Fruit fly (Drosophila melanogaster) whole organism, embryonic: ENCODE measurements around the gene Syt7.

Source experiments
- CG10565 ChIP-seq: fragments of 200-800 bp; sonication (Bioruptor generic); optimal IDR thresholded peaks from 3 replicates; lab custom pipeline; 2016; ENCODE audit warnings: missing biosample characterization, mild to moderate bottlenecking, missing genetic modification characterization
- CG11560 ChIP-seq: fragments of 200-800 bp; sonication (Bioruptor generic); IDR thresholded peaks from 3 replicates; pipeline ENCODE4 v1.3.6; 2022; ENCODE audit warnings: missing biosample characterization, missing genetic modification characterization
- CG13287 ChIP-seq: fragments of 200-800 bp; sonication (Bioruptor generic); IDR thresholded peaks from 2 replicates; pipeline ENCODE4 v1.3.6; 2022; ENCODE audit warnings: missing biosample characterization, missing genetic modification characterization; ENCODE audit not compliant: partially characterized antibody
- CG14050 ChIP-seq: fragments of 200-800 bp; sonication (Bioruptor generic); IDR thresholded peaks from 3 replicates; pipeline ENCODE4 v1.3.6; 2022; ENCODE audit warnings: missing biosample characterization, missing genetic modification characterization
- CG15073 ChIP-seq: fragments of 200-800 bp; sonication (Bioruptor generic); optimal IDR thresholded peaks from 2 replicates; lab custom pipeline; 2016; ENCODE audit warnings: missing biosample characterization, missing genetic modification characterization
- CG15601 ChIP-seq: fragments of 200-800 bp; sonication (Bioruptor generic); optimal IDR thresholded peaks from 3 replicates; lab custom pipeline; 2019; ENCODE audit warnings: missing biosample characterization, mild to moderate bottlenecking, missing genetic modification characterization, moderate library complexity
- CG17802 ChIP-seq: fragments of 200-800 bp; sonication (Bioruptor generic); optimal IDR thresholded peaks from 2 replicates; lab custom pipeline; 2018; ENCODE audit warnings: missing biosample characterization, mild to moderate bottlenecking, missing genetic modification characterization, moderate library complexity
- CG2116 ChIP-seq: fragments of 200-800 bp; sonication (Bioruptor generic); optimal IDR thresholded peaks from 3 replicates; lab custom pipeline; 2018; ENCODE audit warnings: missing biosample characterization, mild to moderate bottlenecking, missing genetic modification characterization
- CG2199 ChIP-seq: fragments of 200-800 bp; sonication (Bioruptor generic); IDR thresholded peaks from 3 replicates; pipeline ENCODE4 v1.3.6; 2022; ENCODE audit warnings: missing biosample characterization, missing genetic modification characterization
- CG2202 ChIP-seq: fragments of 200-800 bp; sonication (Bioruptor generic); optimal IDR thresholded peaks from 2 replicates; lab custom pipeline; 2018; ENCODE audit warnings: missing biosample characterization, mild to moderate bottlenecking, missing genetic modification characterization
- CG34376 ChIP-seq: fragments of 200-800 bp; sonication (Bioruptor generic); optimal IDR thresholded peaks from 2 replicates; lab custom pipeline; 2018; ENCODE audit warnings: missing biosample characterization, mild to moderate bottlenecking, missing genetic modification characterization
- CG4424 ChIP-seq: fragments of 200-800 bp; sonication (Bioruptor generic); optimal IDR thresholded peaks from 3 replicates; lab custom pipeline; 2016; ENCODE audit warnings: missing biosample characterization, missing genetic modification characterization
- CG7372 ChIP-seq: fragments of 200-800 bp; sonication (Bioruptor generic); IDR thresholded peaks from 2 replicates; pipeline ENCODE4 v1.3.6; 2022; ENCODE audit warnings: missing biosample characterization, missing genetic modification characterization
- CG9215 ChIP-seq: fragments of 200-800 bp; sonication (Bioruptor generic); IDR thresholded peaks from 2 replicates; pipeline ENCODE4 v1.3.6; 2022; ENCODE audit warnings: missing biosample characterization, missing genetic modification characterization
- Dfd ChIP-seq, 2 experiments: fragments of >200 bp; optimal IDR thresholded peaks; 2 replicates each; lab custom pipeline; 2017; ENCODE audit warnings: missing biosample characterization in 2 of 2, missing genetic modification characterization in 2 of 2
- Doc3 ChIP-seq: fragments of 200-800 bp; sonication (Bioruptor generic); IDR thresholded peaks from 3 replicates; pipeline ENCODE4 v1.3.6; 2022; ENCODE audit warnings: missing biosample characterization, missing genetic modification characterization; ENCODE audit not compliant: partially characterized antibody
- Dref ChIP-seq: fragments of 200-800 bp; sonication (Bioruptor generic); IDR thresholded peaks from 2 replicates; pipeline ENCODE4 v1.3.6; 2022; ENCODE audit warnings: missing biosample characterization, missing genetic modification characterization
- Hr3 ChIP-seq: fragments of 200-800 bp; sonication (Bioruptor generic); optimal IDR thresholded peaks from 3 replicates; lab custom pipeline; 2016; ENCODE audit warnings: missing biosample characterization, missing genetic modification characterization
- Hr78 ChIP-seq, 2 experiments: fragments of 200-800 bp in 1 of 2; fragments of >200 bp in 1 of 2; sonication (Bioruptor generic) in 1 of 2; optimal IDR thresholded peaks; 2 replicates each; lab custom pipeline; 2017 to 2019; ENCODE audit warnings: missing biosample characterization in 2 of 2, missing genetic modification characterization in 2 of 2, mild to moderate bottlenecking in 1 of 2, moderate library complexity in 1 of 2
- Kr ChIP-seq: fragments of 200-800 bp; sonication (Bioruptor generic); optimal IDR thresholded peaks from 2 replicates; lab custom pipeline; 2017; ENCODE audit warnings: missing biosample characterization, mild to moderate bottlenecking, missing genetic modification characterization
- Med ChIP-seq: fragments of 200-800 bp; sonication (Bioruptor generic); peaks from one replicate; lab custom pipeline; 2016; ENCODE audit warnings: missing biosample characterization, missing genetic modification characterization, mild to moderate bottlenecking, inconsistent platforms, moderate library complexity
- PHDP ChIP-seq: fragments of 200-800 bp; sonication (Bioruptor generic); optimal IDR thresholded peaks from 3 replicates; lab custom pipeline; 2018; ENCODE audit warnings: missing biosample characterization, mild to moderate bottlenecking, missing genetic modification characterization, moderate library complexity
- Side ChIP-seq: fragments of 200-800 bp; sonication (Bioruptor generic); optimal IDR thresholded peaks from 2 replicates; lab custom pipeline; 2016; ENCODE audit warnings: missing biosample characterization, missing genetic modification characterization
- Sry-β ChIP-seq: fragments of 200-800 bp; sonication (Bioruptor generic); optimal IDR thresholded peaks from 2 replicates; lab custom pipeline; 2018; ENCODE audit warnings: missing biosample characterization, mild to moderate bottlenecking, missing genetic modification characterization, moderate library complexity
- Tbp ChIP-seq: fragments of >200 bp; optimal IDR thresholded peaks from 2 replicates; lab custom pipeline; 2018; ENCODE audit warnings: missing biosample characterization, missing genetic modification characterization
- Vsx1 ChIP-seq: fragments of 200-800 bp; sonication (Bioruptor generic); optimal IDR thresholded peaks from 2 replicates; lab custom pipeline; 2017; ENCODE audit warnings: missing biosample characterization, mild to moderate bottlenecking, missing genetic modification characterization, missing genetic modification reagents
- az2 ChIP-seq: fragments of 200-800 bp; sonication (Bioruptor generic); optimal IDR thresholded peaks from 3 replicates; lab custom pipeline; 2016; ENCODE audit warnings: missing biosample characterization, missing genetic modification characterization
- bab2 ChIP-seq: fragments of 200-800 bp; sonication (Bioruptor generic); optimal IDR thresholded peaks from 2 replicates; lab custom pipeline; 2016; ENCODE audit warnings: missing biosample characterization, missing genetic modification characterization
- bigmax ChIP-seq: fragments of 200-800 bp; sonication (Bioruptor generic); optimal IDR thresholded peaks from 2 replicates; lab custom pipeline; 2018; ENCODE audit warnings: missing biosample characterization, mild to moderate bottlenecking, missing genetic modification characterization
- chm ChIP-seq: fragments of 200-800 bp; sonication (Bioruptor generic); IDR thresholded peaks from 2 replicates; pipeline ENCODE4 v1.3.6; 2022; ENCODE audit warnings: missing biosample characterization, missing genetic modification characterization
- da ChIP-seq: fragments of 200-800 bp; sonication (Bioruptor generic); optimal IDR thresholded peaks from 2 replicates; lab custom pipeline; 2016; ENCODE audit warnings: missing biosample characterization, missing genetic modification characterization
- eve ChIP-seq, 2 experiments: fragments of >200 bp; optimal IDR thresholded peaks; 2 replicates each; lab custom pipeline; 2017; ENCODE audit warnings: missing biosample characterization in 2 of 2, missing genetic modification characterization in 2 of 2
- ftz-f1 ChIP-seq: fragments of 200-800 bp; sonication (Bioruptor generic); optimal IDR thresholded peaks from 2 replicates; lab custom pipeline; 2016; ENCODE audit warnings: missing biosample characterization, missing genetic modification characterization
- gro ChIP-seq: fragments of 200-800 bp; sonication (Bioruptor generic); optimal IDR thresholded peaks from 2 replicates; lab custom pipeline; 2016; ENCODE audit warnings: missing biosample characterization, missing genetic modification characterization
- hb ChIP-seq: fragments of 200-800 bp; sonication (Bioruptor generic); IDR thresholded peaks from 3 replicates; pipeline ENCODE4 v1.3.6; 2022; ENCODE audit warnings: missing biosample characterization, missing genetic modification characterization; ENCODE audit not compliant: partially characterized antibody
- ken ChIP-seq: fragments of 200-800 bp; sonication (Bioruptor generic); IDR thresholded peaks from 3 replicates; pipeline ENCODE4 v1.3.6; 2022; ENCODE audit warnings: missing biosample characterization, missing genetic modification characterization
- lbe ChIP-seq: fragments of 200-800 bp; sonication (Bioruptor generic); optimal IDR thresholded peaks from 2 replicates; lab custom pipeline; 2016; ENCODE audit warnings: missing biosample characterization, mild to moderate bottlenecking, missing genetic modification characterization
- lmd ChIP-seq: fragments of 200-800 bp; sonication (Bioruptor generic); IDR thresholded peaks from 2 replicates; pipeline ENCODE4 v1.3.6; 2022; ENCODE audit warnings: missing biosample characterization, missing genetic modification characterization
- lola ChIP-seq, 3 experiments: fragments of >200 bp in 2 of 3; fragments of 200-800 bp in 1 of 3; sonication (Bioruptor generic) in 1 of 3; optimal IDR thresholded peaks; 2 replicates each; lab custom pipeline; 2017 to 2019; ENCODE audit warnings: missing biosample characterization in 3 of 3, missing genetic modification characterization in 3 of 3, mild to moderate bottlenecking in 1 of 3, moderate library complexity in 1 of 3
- pan ChIP-seq, 4 experiments: fragments of >200 bp in 3 of 4; fragments of 200-800 bp in 1 of 4; sonication (Bioruptor generic) in 1 of 4; optimal IDR thresholded peaks in 3 of 4; IDR thresholded peaks in 1 of 4; 2 replicates each; pipeline versions ENCODE4 v1.3.6 to Lab custom; 2017 to 2022; ENCODE audit warnings: missing biosample characterization in 2 of 4, missing genetic modification characterization in 2 of 4, mixed read lengths in 1 of 4
- pb ChIP-seq: fragments of 200-800 bp; sonication (Bioruptor generic); optimal IDR thresholded peaks from 3 replicates; lab custom pipeline; 2016; ENCODE audit warnings: missing biosample characterization, missing genetic modification characterization
- pzg ChIP-seq: fragments of 200-800 bp; sonication (Bioruptor generic); optimal IDR thresholded peaks from 3 replicates; lab custom pipeline; 2018; ENCODE audit warnings: missing biosample characterization, mild to moderate bottlenecking, missing genetic modification characterization, moderate library complexity
- sens ChIP-seq: fragments of 200-800 bp; sonication (Bioruptor generic); peaks from one replicate; lab custom pipeline; 2016; ENCODE audit warnings: missing biosample characterization, missing genetic modification characterization
- tna ChIP-seq: fragments of 200-800 bp; sonication (Bioruptor generic); IDR thresholded peaks from 2 replicates; pipeline ENCODE4 v1.3.6; 2022; ENCODE audit warnings: missing biosample characterization, missing genetic modification characterization; ENCODE audit not compliant: partially characterized antibody
- wdn ChIP-seq: fragments of 200-800 bp; sonication (Bioruptor generic); IDR thresholded peaks from 2 replicates; pipeline ENCODE4 v1.3.6; 2022; ENCODE audit warnings: missing biosample characterization, missing genetic modification characterization
- wek ChIP-seq: fragments of 200-800 bp; sonication (Bioruptor generic); optimal IDR thresholded peaks from 3 replicates; lab custom pipeline; 2018; ENCODE audit warnings: missing biosample characterization, mild to moderate bottlenecking, missing genetic modification characterization, moderate library complexity
- zen2 ChIP-seq: fragments of 200-800 bp; sonication (Bioruptor generic); IDR thresholded peaks from 3 replicates; pipeline ENCODE4 v1.3.6; 2022; ENCODE audit warnings: missing biosample characterization, missing genetic modification characterization; ENCODE audit not compliant: partially characterized antibody

Gene Syt7

dm6 chr4:318795-319194 lies 12.5 kb upstream of the Syt7 start (continued):
- TF ChIP-seq Kr (GFP tag; lab: Kevin White, UChicago) = no peak

DNA sequence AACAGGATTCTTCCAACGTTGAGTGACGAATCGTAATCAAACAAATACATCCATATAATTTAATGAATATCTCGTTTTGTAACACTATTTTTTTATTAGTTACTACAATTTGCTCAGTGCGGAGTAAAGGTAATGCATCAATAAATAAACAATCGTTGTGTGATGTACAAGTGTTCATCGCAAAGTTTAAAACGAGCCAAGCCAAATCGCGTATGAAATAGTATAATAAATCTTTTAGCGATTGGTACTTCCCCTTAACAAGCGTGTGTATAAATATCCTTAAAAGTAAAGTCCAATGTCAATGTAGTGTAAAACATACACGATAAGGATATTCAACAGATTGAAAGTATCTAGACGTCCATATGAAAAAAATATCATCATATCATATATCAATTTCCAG lies 9.0 kb upstream of the Syt7 start:
- TF ChIP-seq CG17802 (peak; percentile 21), eve (GFP tag; optimal IDR thresholded peaks at IDR 0.05; lab: Kevin White, UChicago) (peak in 1 of 2 experiments; percentile 8), CG14050 (GFP tag; lab: Robert Waterston, UW) (no peak), sens (GFP tag; lab: Kevin White, UChicago) (peak; percentile 68), Med (peak; percentile 43), CG9215 (GFP tag; lab: Robert Waterston, UW) (no peak), wek (peak; percentile 20), CG2199 (GFP tag; lab: Robert Waterston, UW) (0 out of 3 replicates have a peak, but pooled peaks have one; percentile 32)

dm6 chr4:314672-315266 lies 8.5 kb upstream of the Syt7 start, which contains the start of gene Rnf11:
TSS of gene Rnf11 (plus strand) at chr4:314923.
- TF ChIP-seq CG15073 (GFP tag; lab: Kevin White, UChicago) (no peak), bigmax (no peak), ken (GFP tag; lab: Robert Waterston, UW) (no peak), Vsx1 (GFP tag; lab: Kevin White, UChicago) (no peak), Dfd (GFP tag; optimal IDR thresholded peaks at IDR 0.05; lab: Kevin White, UChicago) (peak in 1 of 2 experiments; percentile 81), Side (GFP tag; lab: Kevin White, UChicago) (no peak), lmd (GFP tag; lab: Robert Waterston, UW) (no peak), ftz-f1 (no peak), Doc3 (GFP tag; lab: Robert Waterston, UW) (no peak), pan (optimal IDR thresholded peaks at IDR 0.05; lab: Kevin White, UChicago) (no peak), pan (GFP tag; optimal IDR thresholded peaks at IDR 0.05 in 1 of 2, IDR thresholded peaks at IDR 0.05 in 1 of 2) (peak in 1 of 2 experiments; percentile 9), tna (GFP tag; lab: Robert Waterston, UW) (no peak), lbe (GFP tag; lab: Kevin White, UChicago) (no peak), CG4424 (GFP tag; lab: Kevin White, UChicago) (no peak), lola (GFP tag; optimal IDR thresholded peaks at IDR 0.05; lab: Kevin White, UChicago) (peak in 1 of 3 experiments; percentile 65), Tbp (GFP tag; lab: Kevin White, UChicago) (no peak), da (no peak), Hr3 (GFP tag; lab: Kevin White, UChicago) (no peak), wdn (GFP tag; lab: Robert Waterston, UW) (no peak), CG11560 (tag; lab: Robert Waterston, UW) (no peak), CG2116 (GFP tag; lab: Kevin White, UChicago) (peak; percentile 50), pzg (peak; percentile 61), hb (GFP tag; lab: Robert Waterston, UW) (no peak), Hr78 (GFP tag; optimal IDR thresholded peaks at IDR 0.05; lab: Kevin White, UChicago) (peak in 1 of 2 experiments; percentile 34), zen2 (no peak), gro (GFP tag; lab: Kevin White, UChicago) (no peak), CG15601 (tag; lab: Kevin White, UChicago) (no peak), CG2202 (no peak), bab2 (GFP tag; lab: Kevin White, UChicago) (no peak), CG10565 (GFP tag; lab: Kevin White, UChicago) (no peak), Sry-β (no peak), chm (GFP tag; lab: Robert Waterston, UW) (no peak), Dref (GFP tag; lab: Robert Waterston, UW) (no peak), CG13287 (GFP tag; lab: Robert Waterston, UW) (no peak), CG7372 (GFP tag; lab: Robert Waterston, UW) (no peak), CG34376 (GFP tag; lab: Kevin White, UChicago) (no peak), pb (GFP tag; lab: Kevin White, UChicago) (no peak), az2 (GFP tag; lab: Kevin White, UChicago) (no peak), PHDP (tag; lab: Kevin White, UChicago) (no peak)
